Fruit fly (Drosophila melanogaster): ENCODE results near the gene nes.

Gene nes

DNA sequence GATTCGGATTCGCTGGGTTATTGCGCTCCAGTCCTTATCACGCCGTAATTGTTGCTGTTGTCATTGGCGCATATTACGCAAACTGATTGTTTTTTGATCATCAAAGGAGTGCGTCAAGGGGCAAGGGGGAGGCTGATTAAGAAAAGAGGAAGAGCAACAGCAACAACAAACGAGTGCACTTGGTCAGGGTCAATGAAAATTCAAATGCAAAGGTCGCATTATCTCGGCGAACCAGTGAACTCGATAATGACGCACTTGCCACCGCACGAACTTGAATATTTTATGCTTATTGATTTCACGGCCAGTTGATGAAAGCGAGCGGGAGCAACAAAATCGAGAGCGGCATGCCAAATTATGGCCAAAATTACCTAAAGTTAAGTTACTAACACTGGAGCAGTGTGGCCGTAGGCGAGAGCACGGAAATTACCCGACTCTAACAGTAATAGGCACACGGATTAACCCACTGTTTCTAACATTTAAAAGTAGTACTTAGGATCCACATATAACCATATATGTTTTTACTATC lies at the start of gene nes (continued):
- TF ChIP-seq HHEX (GFP tag; optimal IDR thresholded peaks at IDR 0.05) (no peak), CG2712 (tag; optimal IDR thresholded peaks at IDR 0.05) (no peak), gce (GFP tag; IDR thresholded peaks at IDR 0.05) (no peak), Dek (tag; optimal IDR thresholded peaks at IDR 0.05) (no peak), dmrt99B (tag; optimal IDR thresholded peaks at IDR 0.05) (no peak), CG6175 (GFP tag; IDR thresholded peaks at IDR 0.05) (no peak), CG13624 (GFP tag; optimal IDR thresholded peaks at IDR 0.05) (peak; percentile 1), CG8359 (GFP tag; optimal IDR thresholded peaks at IDR 0.05; ENCODE audit: borderline replicate concordance) (no peak), trh (GFP tag; optimal IDR thresholded peaks at IDR 0.05) (no peak), NFAT (GFP tag; IDR thresholded peaks at IDR 0.05) (peak; percentile 11; the same call in 1 of the 2 replicates), gt (GFP tag; IDR thresholded peaks at IDR 0.05) (no peak), caup (GFP tag; optimal IDR thresholded peaks at IDR 0.05; ENCODE audit: severe bottlenecking) (no peak), CG12219 (GFP tag; optimal IDR thresholded peaks at IDR 0.05) (no peak), run (tag; optimal IDR thresholded peaks at IDR 0.05) (no peak), CG17328 (GFP tag; IDR thresholded peaks at IDR 0.05) (no peak), ATbp (GFP tag; optimal IDR thresholded peaks at IDR 0.05) (no peak), slbo (GFP tag; IDR thresholded peaks at IDR 0.05) (peak; percentile 68), CG17912 (GFP tag; optimal IDR thresholded peaks at IDR 0.05) (no peak), H15 (GFP tag; IDR thresholded peaks at IDR 0.05) (no peak; the same call in 2 of the 3 replicates), kah (GFP tag; optimal IDR thresholded peaks at IDR 0.05) (no peak), CG18599 (GFP tag; optimal IDR thresholded peaks at IDR 0.05) (no peak), CTCF (GFP tag; optimal IDR thresholded peaks at IDR 0.05) (no peak), HLH4C (GFP tag; IDR thresholded peaks at IDR 0.05; ENCODE audit: partially characterized antibody) (peak; percentile 27; the same call in 1 of the 3 replicates), Camta (GFP tag; optimal IDR thresholded peaks at IDR 0.05) (no peak), Hey (tag; optimal IDR thresholded peaks at IDR 0.05) (no peak), sd (tag; optimal IDR thresholded peaks at IDR 0.05) (no peak), CG11723 (GFP tag; optimal IDR thresholded peaks at IDR 0.05) (no peak), odd (GFP tag; optimal IDR thresholded peaks at IDR 0.05) (no peak), lilli (GFP tag; optimal IDR thresholded peaks at IDR 0.05) (no peak), Ssrp (tag; optimal IDR thresholded peaks at IDR 0.05) (no peak), kni (GFP tag; optimal IDR thresholded peaks at IDR 0.05) (no peak), CG9437 (GFP tag; optimal IDR thresholded peaks at IDR 0.05) (no peak), CG18011 (GFP tag; optimal IDR thresholded peaks at IDR 0.05) (no peak), oc (tag; optimal IDR thresholded peaks at IDR 0.05) (no peak), ato (GFP tag; IDR thresholded peaks at IDR 0.05; ENCODE audit: partially characterized antibody) (no peak), so (GFP tag; IDR thresholded peaks at IDR 0.05) (no peak), HLH3B (GFP tag; IDR thresholded peaks at IDR 0.05) (no peak), CG13296 (GFP tag; optimal IDR thresholded peaks at IDR 0.05) (no peak), CG4854 (GFP tag; optimal IDR thresholded peaks at IDR 0.05) (no peak), CG8388 (GFP tag; optimal IDR thresholded peaks at IDR 0.05) (no peak), cas (GFP tag; IDR thresholded peaks at IDR 0.05) (no peak), B-H2 (GFP tag; optimal IDR thresholded peaks at IDR 0.05) (no peak), PHDP (tag; optimal IDR thresholded peaks at IDR 0.05) (no peak), CG10147 (GFP tag; optimal IDR thresholded peaks at IDR 0.05) (peak; percentile 37), CG17612 (GFP tag; IDR thresholded peaks at IDR 0.05) (no peak), btn (GFP tag; optimal IDR thresholded peaks at IDR 0.05) (no peak), CG3281 (GFP tag; optimal IDR thresholded peaks at IDR 0.05) (no peak), CG12769 (tag; optimal IDR thresholded peaks at IDR 0.05) (peak; percentile 45), fru (optimal IDR thresholded peaks at IDR 0.05) (no peak), CG15696 (tag; optimal IDR thresholded peaks at IDR 0.05) (no peak), bbx (GFP tag; IDR thresholded peaks at IDR 0.05; ENCODE audit: partially characterized antibody) (peak; percentile 30; the same call in 1 of the 2 replicates)

All from whole organism, embryonic.